Fruit fly (Drosophila melanogaster): Measurements from ENCODE around the gene CG31663.

The CG31663 gene

DNA sequence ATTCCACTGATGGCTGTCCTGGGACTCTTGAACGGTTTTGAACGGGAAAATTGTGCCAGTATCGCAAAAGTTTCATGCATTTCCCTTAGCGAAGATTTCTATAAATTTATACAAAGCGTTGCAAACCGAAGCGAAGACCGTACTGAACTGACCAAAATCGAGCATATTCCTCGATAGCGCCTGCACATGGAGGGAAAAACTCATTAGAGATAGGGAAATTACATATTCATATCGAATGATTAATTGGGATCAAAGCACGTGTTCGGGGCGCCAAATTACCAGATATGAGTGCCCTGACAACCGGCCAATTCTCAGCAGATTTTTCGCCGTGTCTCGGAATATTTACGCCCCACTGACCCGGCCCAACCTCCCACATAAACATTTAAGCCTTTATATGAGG is at the start of gene CG31663:
Gene CG31663 (minus strand): TSS at position 101 of the 400 bp plus-strand sequence.
- no peak for TF ChIP-seq noc (tag; optimal IDR thresholded peaks at IDR 0.05)

DNA sequence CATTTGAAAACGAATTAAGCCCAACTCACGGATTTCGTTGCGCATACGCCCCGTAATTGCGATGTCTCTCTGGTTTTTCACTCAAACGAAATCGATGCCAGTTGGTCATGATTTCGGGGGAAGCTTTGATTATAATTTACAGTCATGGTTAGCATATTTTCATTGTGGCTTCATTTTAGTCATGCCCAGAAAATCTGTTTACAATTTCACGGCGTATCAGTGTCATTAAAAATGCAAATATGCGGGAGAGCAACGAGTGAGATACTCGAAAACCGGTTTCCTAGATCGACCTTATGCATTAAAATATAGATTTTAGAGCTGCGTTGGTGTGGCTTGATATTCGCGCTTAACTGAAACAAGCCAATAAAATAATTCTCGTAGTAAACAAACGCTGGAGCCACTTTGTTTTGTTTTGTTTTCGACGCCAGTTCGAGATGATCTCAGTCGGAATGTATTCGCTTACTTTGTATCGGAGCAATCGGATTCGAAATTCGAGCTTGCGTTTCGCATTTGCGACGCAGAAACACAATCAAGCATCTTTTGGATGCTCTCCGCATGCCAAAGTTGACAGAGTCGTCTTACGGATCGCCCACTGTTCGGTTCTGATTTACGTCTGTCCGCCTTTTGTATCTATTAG is 49.4 kb upstream of the CG31663 start:
- TF ChIP-seq noc (tag; optimal IDR thresholded peaks at IDR 0.05), result no peak

DNA sequence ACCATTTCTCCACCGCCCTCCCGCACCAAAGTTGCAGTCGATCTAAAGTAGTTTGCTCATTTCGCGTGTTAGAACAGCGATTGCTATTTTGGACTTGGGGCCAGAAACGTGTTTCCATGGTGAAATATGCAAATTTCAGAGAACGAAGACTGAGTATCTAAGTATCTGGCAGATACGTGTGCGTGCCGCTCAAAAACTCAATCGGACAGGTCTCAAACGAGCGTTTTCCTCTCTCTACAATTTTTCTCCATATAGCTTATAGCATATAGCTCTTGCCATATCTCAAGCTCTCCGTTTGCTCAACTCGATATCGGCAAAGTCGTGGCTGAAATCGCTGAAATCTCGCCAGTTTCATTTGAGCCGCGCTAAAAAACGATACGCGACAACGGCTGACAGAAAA is 46.1 kb upstream of the CG31663 start:
- TF ChIP-seq noc (tag; optimal IDR thresholded peaks at IDR 0.05), result no peak

DNA sequence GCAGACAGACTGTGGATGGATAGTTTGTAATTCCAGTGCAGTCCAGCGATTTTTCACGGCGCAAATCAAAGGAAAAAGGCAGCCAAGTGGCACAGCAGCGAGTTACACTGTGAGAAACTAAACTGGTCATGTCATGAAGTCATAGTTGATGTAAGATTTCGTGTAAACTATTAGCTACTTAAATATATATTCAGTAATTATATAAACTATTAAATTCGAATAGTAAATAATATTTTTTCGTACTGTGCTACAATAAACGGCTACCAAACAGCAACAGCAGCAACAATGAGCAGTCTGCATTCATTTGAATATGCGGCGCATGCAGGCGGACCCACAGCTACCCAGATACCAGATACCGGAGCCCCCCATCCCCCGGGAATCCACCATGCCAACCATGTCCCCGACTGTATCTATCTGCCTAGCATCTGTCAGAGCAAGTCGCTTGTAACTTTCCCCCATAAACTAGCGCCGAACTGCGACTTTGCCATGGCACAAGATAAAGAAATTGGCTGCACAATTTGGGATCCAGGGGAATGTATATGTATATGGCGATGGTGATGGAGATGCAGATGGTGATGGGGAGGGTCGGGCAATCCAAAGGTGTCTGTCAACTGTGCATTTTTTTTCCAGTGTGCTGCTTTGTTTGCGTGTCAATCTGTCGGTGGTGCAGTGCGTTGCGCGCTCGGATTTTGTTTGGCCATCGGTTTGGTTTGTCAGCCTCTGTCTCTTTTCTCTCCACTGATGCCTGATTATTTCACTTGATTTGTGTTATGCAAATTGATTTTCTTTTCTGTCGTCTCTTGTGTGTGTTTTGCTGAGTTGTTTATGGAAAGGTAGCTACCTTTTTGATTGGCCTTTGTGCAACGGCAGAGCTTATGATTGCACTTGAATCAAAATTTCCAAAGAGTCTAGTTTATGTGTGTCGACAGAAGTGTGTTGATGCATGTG is 44.9 kb upstream of the CG31663 start:
- no peak for TF ChIP-seq noc (tag; optimal IDR thresholded peaks at IDR 0.05)

DNA sequence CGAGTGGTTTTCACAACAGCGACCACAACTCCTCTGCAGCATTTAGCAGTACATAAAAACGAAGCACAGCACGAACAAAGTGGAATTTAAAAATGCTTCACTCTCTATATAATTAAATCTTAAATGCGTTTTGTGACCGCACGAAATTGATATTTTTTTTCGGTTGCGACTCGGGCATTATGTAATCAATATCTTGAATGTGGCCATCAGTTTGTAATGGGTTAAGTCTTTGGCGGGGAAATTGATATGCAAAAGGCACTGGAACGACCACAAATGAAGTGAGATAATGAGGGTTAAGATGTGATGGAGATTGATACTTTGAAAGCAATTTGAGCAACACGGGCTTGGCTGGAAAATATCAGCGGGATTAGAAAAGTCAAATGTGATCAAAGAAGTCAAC is 42.6 kb upstream of the CG31663 start:
- TF ChIP-seq noc (tag; optimal IDR thresholded peaks at IDR 0.05), result no peak

DNA sequence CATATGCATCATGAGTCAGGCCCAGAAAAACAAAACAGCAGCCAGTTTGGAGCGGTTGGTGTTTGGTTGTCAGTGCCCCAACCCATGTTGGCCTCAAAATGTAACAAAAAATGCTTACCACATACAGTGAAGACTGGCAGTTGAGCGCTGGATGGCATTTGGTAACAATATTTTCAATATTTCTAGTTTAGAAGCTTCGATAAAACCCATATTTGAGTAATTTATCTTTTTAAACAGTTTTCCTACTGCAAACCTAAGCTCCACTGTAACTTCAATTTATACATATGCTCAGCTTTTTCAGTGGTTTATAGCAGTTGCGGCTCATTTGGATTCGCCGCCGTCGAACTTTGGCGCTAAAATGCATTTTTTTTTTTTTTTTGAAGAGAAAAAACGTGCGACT is 35.2 kb upstream of the CG31663 start:
- no peak for TF ChIP-seq noc (tag; optimal IDR thresholded peaks at IDR 0.05)

DNA sequence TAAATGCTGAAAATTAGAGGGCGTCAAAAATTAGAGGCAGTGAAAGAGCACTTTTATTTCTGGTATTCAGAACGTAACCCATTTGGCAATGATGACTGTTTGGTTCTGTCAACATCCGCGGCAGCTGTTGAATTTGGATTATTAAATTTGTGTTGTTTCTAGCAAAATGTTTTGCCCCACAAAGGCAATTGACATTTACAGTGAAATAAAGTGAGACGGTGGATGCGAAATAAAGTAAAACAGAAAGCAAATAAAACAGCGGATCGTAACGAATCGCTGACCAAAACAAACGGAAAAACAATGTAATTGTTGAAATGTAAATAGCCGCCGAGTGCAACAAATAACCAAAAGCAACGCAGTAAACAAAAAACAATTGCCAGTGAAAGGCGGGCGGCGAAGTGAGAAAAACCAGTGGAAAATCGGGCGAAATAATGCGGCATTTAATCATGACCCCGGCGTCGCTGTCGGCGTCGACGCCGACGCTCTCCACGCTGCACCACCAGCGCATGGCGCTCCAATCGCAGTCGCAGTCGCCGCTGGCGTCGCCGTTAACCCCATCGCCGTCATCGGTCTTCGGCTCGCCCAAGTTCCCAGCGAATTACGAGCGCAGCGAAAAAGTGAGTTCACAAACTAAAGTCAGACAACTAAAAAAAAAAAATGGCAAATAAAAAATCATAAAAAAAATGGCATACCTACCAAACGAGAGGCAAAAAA is 31.9 kb upstream of the CG31663 start:
- TF ChIP-seq noc (tag; optimal IDR thresholded peaks at IDR 0.05), result no peak

DNA sequence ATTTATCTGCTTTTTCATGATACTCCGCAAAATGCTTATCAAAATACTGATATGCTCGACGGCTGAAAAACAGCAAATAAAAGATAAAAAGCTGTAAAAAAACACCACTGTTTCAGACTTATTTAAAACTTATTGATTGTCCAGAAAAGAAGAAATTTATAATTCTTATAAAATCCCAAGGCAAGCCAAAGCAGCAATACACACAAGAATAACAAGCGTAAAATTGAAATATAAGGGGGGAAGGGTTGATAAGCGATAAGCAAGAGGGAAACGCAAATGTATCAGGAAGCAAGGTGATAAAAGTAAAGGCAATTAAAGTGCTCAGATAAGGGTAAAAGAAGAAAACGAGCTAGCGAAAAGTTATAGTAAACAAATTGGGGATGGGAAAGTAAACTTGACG is 31.2 kb upstream of the CG31663 start:
- TF ChIP-seq noc (tag; optimal IDR thresholded peaks at IDR 0.05), result peak; percentile 72

DNA sequence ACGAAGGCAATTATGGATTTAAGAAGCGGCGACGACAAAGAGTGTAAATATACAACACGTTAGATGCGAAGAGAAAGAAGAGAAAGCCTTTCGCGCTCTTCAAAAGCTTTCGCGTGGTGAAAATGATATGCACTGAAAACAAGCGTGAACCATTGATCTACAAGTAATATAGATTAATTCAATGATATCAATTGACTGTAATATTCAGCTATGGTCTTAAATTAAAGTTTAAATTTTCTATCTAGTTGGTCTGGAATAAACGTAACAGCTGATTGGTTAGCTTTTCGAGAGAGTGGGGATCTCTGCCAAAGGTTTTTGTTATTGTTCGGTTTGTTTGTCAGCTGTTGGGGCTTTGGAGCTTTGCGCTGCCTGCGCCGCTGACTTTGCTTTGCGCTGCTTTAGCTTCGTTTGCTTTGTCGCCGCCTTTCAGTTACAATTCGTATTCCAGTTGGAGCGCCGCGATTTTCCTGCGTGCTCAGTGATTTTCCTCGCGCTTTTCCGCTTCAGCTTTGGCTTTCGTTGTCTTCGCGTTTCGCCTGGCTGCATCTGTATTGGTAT is 30.1 kb upstream of the CG31663 start:
- peak; percentile 42 for TF ChIP-seq noc (tag; optimal IDR thresholded peaks at IDR 0.05)

DNA sequence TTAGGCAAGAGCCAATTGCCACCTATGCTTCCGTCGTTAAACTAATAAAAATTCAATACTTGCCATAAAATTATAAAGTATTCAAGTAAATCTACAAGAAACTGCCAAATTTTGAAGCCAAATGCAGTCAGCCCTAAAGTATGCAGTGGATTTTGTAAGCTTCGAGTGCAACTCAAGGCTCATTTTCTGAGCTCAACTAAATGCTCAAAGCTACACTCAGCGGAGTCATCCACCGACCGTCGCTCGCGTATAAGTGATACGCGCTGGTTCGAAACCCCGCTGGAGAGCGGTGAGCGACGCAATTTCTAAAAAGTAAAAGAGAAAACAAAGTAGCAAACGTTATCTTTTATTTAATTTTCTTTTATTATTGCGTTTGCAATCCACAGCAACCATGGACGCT is 28.4 kb upstream of the CG31663 start:
- TF ChIP-seq noc (tag; optimal IDR thresholded peaks at IDR 0.05), result no peak

DNA sequence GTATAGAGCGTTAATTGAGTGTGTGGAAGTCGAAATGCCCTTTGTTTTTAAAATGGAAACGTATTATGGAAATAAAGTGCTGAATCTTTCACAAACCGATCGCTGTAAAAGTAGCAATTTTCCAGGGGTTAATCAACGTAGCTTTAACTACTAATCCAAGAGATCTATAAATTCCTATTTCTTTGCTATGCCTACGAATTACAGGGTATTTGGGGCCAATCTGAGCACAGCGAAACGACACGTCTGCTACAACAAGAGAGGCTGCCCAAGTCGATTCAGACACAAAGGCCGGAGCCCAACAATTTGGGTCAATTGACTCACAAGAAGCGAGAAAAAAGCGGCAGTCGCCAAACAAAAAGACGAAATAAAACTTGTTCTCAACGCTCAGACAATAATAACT is 25.8 kb upstream of the CG31663 start:
- TF ChIP-seq noc (tag; optimal IDR thresholded peaks at IDR 0.05), result no peak

DNA sequence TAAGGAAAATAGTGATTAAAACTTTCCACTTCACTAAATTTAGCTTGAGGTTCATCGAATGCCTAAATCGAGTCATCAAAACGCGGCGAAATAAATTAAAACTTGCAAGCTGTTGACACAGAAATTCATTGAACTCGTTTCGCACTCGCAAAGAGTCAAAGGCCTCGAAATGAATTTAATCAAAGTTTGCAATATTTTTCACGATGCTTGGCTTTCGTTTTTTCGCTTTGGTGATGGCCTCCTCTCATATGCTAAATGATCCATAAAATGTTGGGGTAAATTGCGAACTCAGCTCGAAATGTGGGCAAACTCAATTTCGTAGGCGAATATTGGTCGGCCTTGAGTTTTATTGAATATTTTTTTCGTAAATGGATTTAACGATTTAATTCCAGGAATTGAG is 25.0 kb upstream of the CG31663 start:
- no peak for TF ChIP-seq noc (tag; optimal IDR thresholded peaks at IDR 0.05)

DNA sequence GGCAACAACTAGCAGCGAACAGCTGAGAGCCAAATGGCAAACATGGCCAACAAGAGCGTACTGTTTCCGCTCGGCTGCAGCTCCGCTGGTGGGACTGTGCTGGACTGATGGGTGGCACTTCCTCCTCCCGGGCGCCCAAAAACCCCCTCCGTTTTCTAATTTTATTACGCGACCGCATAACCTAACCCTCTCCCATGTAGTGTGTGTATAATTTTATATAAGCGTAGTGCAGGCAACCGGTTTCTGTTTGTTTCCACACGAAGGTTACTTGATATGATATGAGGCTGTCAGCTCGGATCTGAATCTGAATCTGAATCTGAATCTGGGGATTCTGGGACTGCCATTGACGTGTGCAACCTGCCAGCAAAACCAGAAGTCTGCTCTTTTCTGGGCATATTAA is 21.6 kb upstream of the CG31663 start:
- TF ChIP-seq noc (tag; optimal IDR thresholded peaks at IDR 0.05), result no peak

DNA sequence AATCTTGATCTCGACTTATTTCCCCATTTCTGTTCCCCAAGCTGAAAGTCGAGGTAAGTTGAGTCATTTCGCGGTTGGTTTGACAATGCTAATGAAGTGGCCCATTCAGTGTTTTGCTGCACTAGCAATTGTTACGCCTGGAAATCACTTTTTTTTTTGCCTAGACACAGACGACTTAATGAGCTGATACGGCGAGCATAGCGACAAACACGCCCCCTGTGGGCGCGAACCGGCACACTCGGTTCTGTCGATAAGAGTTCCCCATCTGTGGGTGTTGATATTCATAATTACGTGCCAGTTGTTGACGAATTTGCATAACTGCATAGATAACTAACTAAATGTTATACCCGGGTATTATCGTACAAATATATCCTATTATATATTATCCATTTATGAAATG is 21.0 kb upstream of the CG31663 start:
- no peak for TF ChIP-seq noc (tag; optimal IDR thresholded peaks at IDR 0.05)

DNA sequence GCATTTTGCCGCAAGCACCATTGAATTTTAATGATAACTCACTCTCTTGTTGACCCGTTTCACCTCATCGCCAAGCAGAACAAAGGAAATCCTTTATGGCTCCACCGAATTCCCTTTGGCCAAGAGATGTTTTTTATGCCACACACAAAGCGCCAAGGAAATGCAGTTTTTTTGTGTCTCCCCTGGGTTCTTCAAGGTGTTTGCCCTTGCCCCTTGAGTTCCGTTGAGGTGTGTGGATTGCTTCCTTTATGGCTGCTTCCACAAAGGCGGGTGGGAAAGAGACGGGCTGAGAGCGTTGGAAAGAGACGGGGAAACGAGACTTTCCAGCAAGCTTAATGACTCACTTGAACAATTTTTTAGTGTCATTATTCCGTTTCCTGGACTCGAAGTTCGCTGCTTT is 20.0 kb upstream of the CG31663 start:
- TF ChIP-seq noc (tag; optimal IDR thresholded peaks at IDR 0.05), result no peak

DNA sequence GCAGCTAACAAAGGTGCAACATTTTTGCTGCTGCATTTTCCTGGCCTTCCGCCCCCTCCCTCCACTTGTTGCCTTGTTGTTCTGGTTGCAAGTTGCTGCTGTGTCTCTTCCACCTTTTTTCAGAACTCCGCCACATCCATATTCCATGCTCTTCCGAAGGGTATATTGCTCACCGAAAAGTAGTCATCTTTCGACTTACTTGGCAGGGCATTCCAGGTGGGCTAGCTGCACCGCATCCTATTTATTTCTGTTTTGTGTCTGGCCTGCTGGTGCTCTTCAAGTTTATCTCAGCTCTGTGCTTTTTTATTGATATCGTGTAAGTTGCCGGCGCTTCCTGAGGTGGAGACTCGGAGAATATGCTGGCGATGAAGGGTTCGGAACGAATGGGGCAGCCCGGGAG is 6.4 kb upstream of the CG31663 start:
- no peak for TF ChIP-seq noc (tag; optimal IDR thresholded peaks at IDR 0.05)

Data from whole organism, larva.